Worm (Caenorhabditis elegans) whole organism, mixed stage, embryonic: ENCODE results near the gene bus-5.

ENCODE experiments used
- M03D4.4 ChIP-seq: sonication (generic microtip); optimal IDR thresholded peaks from 2 replicates; lab custom pipeline; 2017; ENCODE audit warnings: mild to moderate bottlenecking, missing genetic modification characterization, missing compliant biosample characterization
- bed-3 ChIP-seq: fragments of 200-800 bp; sonication (Bioruptor generic); optimal IDR thresholded peaks from 3 replicates; lab custom pipeline; 2018; ENCODE audit warnings: mild to moderate bottlenecking, missing genetic modification characterization, moderate library complexity, missing compliant biosample characterization
- blmp-1 ChIP-seq: fragments of 150-350 bp; optimal IDR thresholded peaks from 2 replicates; lab custom pipeline; 2014; ENCODE audit warnings: missing biosample characterization, missing genetic modification characterization
- ceh-39 ChIP-seq: fragments of 150-350 bp; optimal IDR thresholded peaks from 2 replicates; lab custom pipeline; 2014; ENCODE audit warnings: missing biosample characterization, missing genetic modification characterization
- ceh-43 ChIP-seq: fragments of 200-800 bp; sonication (Bioruptor generic); optimal IDR thresholded peaks from 2 replicates; lab custom pipeline; 2018; ENCODE audit warnings: mild to moderate bottlenecking, missing genetic modification characterization, moderate library complexity, missing compliant biosample characterization
- ceh-83 ChIP-seq: fragments of 200-800 bp; sonication (Bioruptor generic); optimal IDR thresholded peaks from 2 replicates; lab custom pipeline; 2018; ENCODE audit warnings: mild to moderate bottlenecking, missing genetic modification characterization, missing compliant biosample characterization
- ces-1 ChIP-seq: fragments of 150-350 bp; optimal IDR thresholded peaks from 2 replicates; lab custom pipeline; 2014; ENCODE audit warnings: missing biosample characterization, missing genetic modification reagents, missing genetic modification characterization
- cnd-1 ChIP-seq: fragments of 200-800 bp; sonication (Bioruptor generic); optimal IDR thresholded peaks from 2 replicates; lab custom pipeline; 2018; ENCODE audit warnings: mild to moderate bottlenecking, missing genetic modification characterization, missing compliant biosample characterization
- elt-1 ChIP-seq: sonication (generic microtip); optimal IDR thresholded peaks from 2 replicates; lab custom pipeline; 2017; ENCODE audit warnings: missing genetic modification characterization, mild to moderate bottlenecking, missing compliant biosample characterization, antibody characterized with exemption, moderate library complexity, borderline replicate concordance; ENCODE audit not compliant: insufficient read depth
- elt-3 ChIP-seq: fragments of 150-350 bp; optimal IDR thresholded peaks from 2 replicates; lab custom pipeline; 2014; ENCODE audit warnings: missing biosample characterization, missing genetic modification characterization
- flh-1 ChIP-seq: fragments of 200-800 bp; sonication (Bioruptor generic); optimal IDR thresholded peaks from 2 replicates; lab custom pipeline; 2018; ENCODE audit warnings: mild to moderate bottlenecking, missing genetic modification characterization, moderate library complexity, missing compliant biosample characterization
- ham-2 ChIP-seq: fragments of 200-800 bp; sonication (Bioruptor generic); optimal IDR thresholded peaks from 2 replicates; lab custom pipeline; 2018; ENCODE audit warnings: mild to moderate bottlenecking, missing genetic modification characterization, missing compliant biosample characterization
- lin-13 ChIP-seq: fragments of 150-350 bp; optimal IDR thresholded peaks from 2 replicates; lab custom pipeline; 2014; ENCODE audit warnings: missing biosample characterization, missing genetic modification characterization
- lsy-2 ChIP-seq: fragments of 150-350 bp; optimal IDR thresholded peaks from 2 replicates; lab custom pipeline; 2014; ENCODE audit warnings: missing biosample characterization, missing genetic modification characterization
- mep-1 ChIP-seq: fragments of 150-350 bp; optimal IDR thresholded peaks from 2 replicates; lab custom pipeline; 2017; ENCODE audit warnings: missing biosample characterization, missing genetic modification reagents, missing genetic modification characterization, inconsistent platforms
- mls-2 ChIP-seq: sonication (generic microtip); optimal IDR thresholded peaks from 2 replicates; lab custom pipeline; 2016; ENCODE audit warnings: mild to moderate bottlenecking, missing genetic modification characterization, moderate library complexity, missing compliant biosample characterization
- nhr-12 ChIP-seq: fragments of 150-350 bp; optimal IDR thresholded peaks from 2 replicates; lab custom pipeline; 2014; ENCODE audit warnings: missing biosample characterization, missing genetic modification characterization
- nhr-2 ChIP-seq: fragments of 150-350 bp; optimal IDR thresholded peaks from 2 replicates; lab custom pipeline; 2014; ENCODE audit warnings: missing biosample characterization, missing genetic modification characterization
- nhr-28 ChIP-seq: fragments of 150-350 bp; optimal IDR thresholded peaks from 2 replicates; lab custom pipeline; 2014; ENCODE audit warnings: missing biosample characterization, missing genetic modification characterization
- nhr-76 ChIP-seq: sonication (generic microtip); optimal IDR thresholded peaks from 2 replicates; lab custom pipeline; 2017; ENCODE audit warnings: missing biosample characterization, missing genetic modification characterization
- pha-4 ChIP-seq: fragments of 150-350 bp; optimal IDR thresholded peaks from 2 replicates; lab custom pipeline; 2018; ENCODE audit warnings: missing biosample characterization, missing genetic modification reagents, missing genetic modification characterization
- sem-2 ChIP-seq: fragments of 200-800 bp; sonication (Bioruptor generic); optimal IDR thresholded peaks from 2 replicates; lab custom pipeline; 2018; ENCODE audit warnings: mild to moderate bottlenecking, missing genetic modification characterization, missing compliant biosample characterization
- unc-120 ChIP-seq: sonication (generic microtip); optimal IDR thresholded peaks from 2 replicates; lab custom pipeline; 2017; ENCODE audit warnings: missing genetic modification characterization, missing compliant biosample characterization; ENCODE audit not compliant: poor library complexity, severe bottlenecking
- unc-39 ChIP-seq: fragments of 150-350 bp; optimal IDR thresholded peaks from 2 replicates; lab custom pipeline; 2014; ENCODE audit warnings: missing biosample characterization, missing genetic modification characterization
- unc-62 ChIP-seq: fragments of 150-350 bp; optimal IDR thresholded peaks from 2 replicates; lab custom pipeline; 2014; ENCODE audit warnings: missing biosample characterization, missing genetic modification reagents, missing genetic modification characterization
- zip-8 ChIP-seq: fragments of 150-350 bp; optimal IDR thresholded peaks from 2 replicates; lab custom pipeline; 2014; ENCODE audit warnings: missing biosample characterization, missing genetic modification characterization
- ztf-11 ChIP-seq: fragments of 150-350 bp; optimal IDR thresholded peaks from 2 replicates; lab custom pipeline; 2014; ENCODE audit warnings: missing biosample characterization, missing genetic modification characterization

The bus-5 gene

ce11 chrX:2113004-2113403 is at the start of gene bus-5:
bus-5 (minus strand) TSS chrX:2113104.
- no peak for TF ChIP-seq mls-2
- TF ChIP-seq M03D4.4 (tag; lab: Kevin White, UChicago), result no peak
- TF ChIP-seq nhr-2, result no peak
- no peak for TF ChIP-seq flh-1 (GFP tag; lab: Kevin White, UChicago)
- TF ChIP-seq ztf-11, result no peak
- TF ChIP-seq zip-8 (tag; lab: Kevin White, UChicago), result no peak
- no peak for TF ChIP-seq nhr-76
- TF ChIP-seq ceh-39 (tag; lab: Kevin White, UChicago), result no peak

ce11 chrX:2157855-2158254 is 45.0 kb upstream of the bus-5 start:
- TF ChIP-seq nhr-2 (no peak), ces-1 (no peak), ztf-11 (no peak)

- TF ChIP-seq blmp-1 (peak; percentile 19), ces-1 (no peak), zip-8 (tag; lab: Kevin White, UChicago) (peak; percentile 47), sem-2 (no peak), nhr-2 (no peak), bed-3 (GFP tag; lab: Kevin White, UChicago) (no peak), unc-39 (tag; lab: Kevin White, UChicago) (no peak), nhr-28 (tag; lab: Kevin White, UChicago) (no peak), elt-3 (tag; lab: Kevin White, UChicago) (no peak)
Measured at ce11 chrX:2153780-2154179, 40.9 kb upstream of the bus-5 start.

ce11 chrX:2152062-2152461 is 39.2 kb upstream of the bus-5 start:
- TF ChIP-seq ceh-83 (GFP tag; lab: Kevin White, UChicago), result no peak
- no peak for TF ChIP-seq nhr-28 (tag; lab: Kevin White, UChicago)
- no peak for TF ChIP-seq unc-120 (tag; lab: Kevin White, UChicago)
- TF ChIP-seq cnd-1 (tag; lab: Kevin White, UChicago), result no peak
- TF ChIP-seq ces-1, result no peak
- TF ChIP-seq lsy-2 (tag; lab: Kevin White, UChicago), result no peak
- TF ChIP-seq lin-13 (tag; lab: Kevin White, UChicago), result no peak
- TF ChIP-seq ham-2 (GFP tag; lab: Kevin White, UChicago), result peak; percentile 47
- no peak for TF ChIP-seq bed-3 (GFP tag; lab: Kevin White, UChicago)
- TF ChIP-seq elt-1 (tag; lab: Kevin White, UChicago), result peak; percentile 85
- no peak for TF ChIP-seq flh-1 (GFP tag; lab: Kevin White, UChicago)

- TF ChIP-seq nhr-2 (no peak), mls-2 (no peak), sem-2 (no peak), blmp-1 (no peak), pha-4 (tag; lab: Kevin White, UChicago) (no peak), unc-39 (tag; lab: Kevin White, UChicago) (no peak), bed-3 (GFP tag; lab: Kevin White, UChicago) (no peak), ztf-11 (no peak), ces-1 (no peak), unc-120 (tag; lab: Kevin White, UChicago) (no peak), lin-13 (tag; lab: Kevin White, UChicago) (no peak), ham-2 (GFP tag; lab: Kevin White, UChicago) (no peak)
Measured at ce11 chrX:2150006-2150405, 37.1 kb upstream of the bus-5 start, which contains the start of gene npax-2. npax-2 (minus strand) TSS chrX:2150106.

- TF ChIP-seq elt-3 (tag; lab: Kevin White, UChicago) (peak; percentile 48), mep-1 (tag; lab: Kevin White, UChicago) (no peak), unc-62 (GFP tag; lab: Kevin White, UChicago) (no peak), blmp-1 (peak; percentile 87), ham-2 (GFP tag; lab: Kevin White, UChicago) (peak; percentile 35), elt-1 (tag; lab: Kevin White, UChicago) (peak; percentile 95)
- TF ChIP-seq, all 35 proteins: peak for 4
Measured at ce11 chrX:2145629-2146028, 32.7 kb upstream of the bus-5 start, which contains the start of gene dpy-3. dpy-3 (minus strand) TSS chrX:2145647.

- TF ChIP-seq sem-2, result no peak
- no peak for TF ChIP-seq cnd-1 (tag; lab: Kevin White, UChicago)
- TF ChIP-seq nhr-12 (tag; lab: Kevin White, UChicago), result no peak
- no peak for TF ChIP-seq ceh-43 (GFP tag; lab: Kevin White, UChicago)
- no peak for TF ChIP-seq mep-1 (tag; lab: Kevin White, UChicago)
- TF ChIP-seq bed-3 (GFP tag; lab: Kevin White, UChicago), result no peak
- TF ChIP-seq elt-3 (tag; lab: Kevin White, UChicago), result no peak
Measured at ce11 chrX:2144875-2145274, 32.0 kb upstream of the bus-5 start.
